Fruit fly (Drosophila melanogaster) Kc167 (cell line): ENCODE results near the gene witty.

Experiments used
- Myc ChIP-seq: fragments of >200 bp; optimal IDR thresholded peaks from 2 replicates; lab custom pipeline; 2017; ENCODE audit warnings: missing external identifiers
- Sin3A ChIP-seq: fragments of >200 bp; optimal IDR thresholded peaks from 2 replicates; lab custom pipeline; 2018; ENCODE audit warnings: missing external identifiers
- h ChIP-seq: fragments of >200 bp; optimal IDR thresholded peaks from 3 replicates; lab custom pipeline; 2018; ENCODE audit warnings: missing external identifiers
- insv ChIP-seq: fragments of >200 bp; optimal IDR thresholded peaks from 3 replicates; lab custom pipeline; 2018; ENCODE audit warnings: missing external identifiers
- psq ChIP-seq: fragments of >200 bp; optimal IDR thresholded peaks from 2 replicates; lab custom pipeline; 2017; ENCODE audit warnings: missing external identifiers
- ttk ChIP-seq: sonication (Bioruptor generic); optimal IDR thresholded peaks from 2 replicates; lab custom pipeline; 2017; ENCODE audit warnings: missing external identifiers

The witty gene

dm6 chr2L:8302766-8303479, 35.2 kb upstream of the witty start, which contains the start of the genes wol and Scgalpha:
wol (minus strand) TSS chr2L:8302985.
Scgalpha (plus strand) TSS chr2L:8303429.
- TF ChIP-seq psq (lab: Kevin White, UChicago) (no peak), Sin3A (lab: Kevin White, UChicago) (no peak), Myc (no peak), insv (lab: Kevin White, UChicago) (no peak), ttk (no peak), h (lab: Kevin White, UChicago) (no peak)

DNA sequence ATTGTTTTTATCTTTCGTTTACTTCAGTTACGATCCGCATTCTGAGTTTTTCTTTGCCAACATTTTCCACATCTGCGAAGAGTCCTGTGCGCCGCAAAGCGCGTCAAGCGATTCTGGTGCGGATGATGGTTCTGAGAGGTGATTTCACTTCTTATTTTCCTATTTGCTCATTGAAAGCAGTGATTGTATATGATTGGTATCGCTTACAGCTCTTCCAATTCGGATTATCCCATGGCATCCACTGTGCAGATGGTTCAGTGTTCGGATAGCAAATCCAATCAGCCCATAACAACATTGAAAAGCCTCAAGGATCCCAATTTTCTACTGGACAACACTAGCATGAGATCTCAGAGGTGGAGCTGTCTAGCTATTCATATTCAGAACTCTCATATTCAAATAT, 33.5 kb upstream of the witty start:
- no peak for TF ChIP-seq h (lab: Kevin White, UChicago)
- no peak for TF ChIP-seq ttk
- no peak for TF ChIP-seq Myc

DNA sequence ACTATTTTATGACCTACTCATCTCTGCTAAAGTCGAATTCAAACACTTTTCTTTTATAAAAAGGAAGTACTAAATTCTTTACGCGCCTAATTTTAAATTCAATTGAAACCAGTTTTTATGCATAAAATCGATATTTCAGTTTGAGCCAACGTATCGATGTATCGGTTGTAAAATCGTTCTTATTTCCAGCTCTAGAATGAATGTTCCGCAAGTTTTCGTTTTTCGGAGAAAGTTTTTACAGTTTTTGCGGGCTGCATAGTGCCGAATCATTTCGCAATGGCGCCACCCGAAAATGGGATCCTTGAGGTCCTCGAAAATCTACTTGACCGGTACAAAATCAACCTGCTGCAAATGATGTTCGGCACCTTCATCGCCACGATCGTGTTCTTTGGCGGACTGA, 32.7 kb upstream of the witty start, which contains the start of gene CG7840:
TSS of gene CG7840 (plus strand) at position 178 of the 400 bp plus-strand sequence.
- TF ChIP-seq insv (lab: Kevin White, UChicago): no peak
- TF ChIP-seq Sin3A (lab: Kevin White, UChicago): no peak
- TF ChIP-seq psq (lab: Kevin White, UChicago): no peak
- TF ChIP-seq ttk: no peak
- TF ChIP-seq Myc: no peak
- TF ChIP-seq h (lab: Kevin White, UChicago): no peak

DNA sequence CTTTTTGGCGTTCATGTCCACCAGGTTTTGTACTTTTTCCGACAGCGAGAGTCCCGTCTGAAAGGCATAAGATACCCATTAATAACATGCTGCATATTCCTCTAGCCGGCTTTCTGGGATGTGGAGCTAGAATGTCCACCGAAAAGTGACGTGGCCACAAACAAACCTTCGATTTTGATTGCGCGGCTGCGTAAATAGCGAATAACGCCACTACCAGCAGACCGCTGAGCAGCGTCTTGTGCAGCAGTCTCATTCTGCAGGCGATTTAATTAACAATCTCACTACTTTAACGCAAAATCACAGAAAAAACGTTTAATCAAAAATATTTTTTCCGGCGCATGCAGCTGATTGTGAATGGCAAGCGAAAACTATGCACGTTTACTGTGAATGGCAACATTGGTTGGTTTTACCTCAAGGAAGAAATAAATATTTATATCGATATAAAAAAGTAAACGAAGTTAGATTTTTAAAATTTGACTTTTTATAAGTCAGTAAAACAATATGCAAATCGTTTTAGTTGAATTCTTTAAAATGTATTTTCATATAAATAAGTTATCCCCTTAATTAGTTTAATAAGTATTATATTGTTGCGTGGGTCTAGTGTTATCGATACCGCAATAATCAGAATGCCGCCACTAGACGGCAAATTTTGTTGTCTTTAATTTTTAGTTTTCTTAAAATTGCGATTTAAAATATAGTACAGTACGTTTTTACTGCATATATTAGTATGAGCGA, 30.1 kb upstream of the witty start, which contains the start of the genes Ostgamma and Mettl14:
TSS of gene Ostgamma (minus strand) at position 376 of the 735 bp plus-strand sequence.
TSS of gene Mettl14 (plus strand) at position 611 of the 735 bp plus-strand sequence.
- TF ChIP-seq Myc (no peak), ttk (no peak), h (lab: Kevin White, UChicago) (no peak), insv (lab: Kevin White, UChicago) (no peak), psq (lab: Kevin White, UChicago) (no peak), Sin3A (lab: Kevin White, UChicago) (no peak)

DNA sequence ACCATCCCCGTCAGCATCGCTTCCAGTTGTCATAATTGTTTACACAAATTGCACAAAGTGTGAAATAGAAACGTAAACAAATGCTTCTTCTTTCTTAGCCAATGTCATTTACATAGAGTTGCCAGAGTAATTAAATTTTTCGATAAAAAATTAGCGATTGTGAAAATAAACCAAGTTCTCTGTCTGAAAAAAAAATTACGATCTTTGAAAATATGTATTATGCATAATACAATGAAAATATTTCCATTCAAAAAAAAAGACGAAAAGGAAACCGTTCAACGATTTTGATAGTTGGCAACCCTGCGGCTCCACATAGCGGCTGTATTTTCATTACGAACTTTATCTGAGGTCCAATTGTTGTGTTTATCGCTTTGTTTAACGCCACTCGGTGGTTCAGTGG, 27.0 kb upstream of the witty start, which contains the start of the genes CG7810 and CG7806:
TSS of gene CG7810 (minus strand) at position 105 of the 400 bp plus-strand sequence.
TSS of gene CG7806 (plus strand) at position 309 of the 400 bp plus-strand sequence.
- TF ChIP-seq Sin3A (lab: Kevin White, UChicago): no peak
- TF ChIP-seq ttk: no peak
- no peak for TF ChIP-seq h (lab: Kevin White, UChicago)

dm6 chr2L:8311741-8312140, 26.3 kb upstream of the witty start:
- no peak for TF ChIP-seq psq (lab: Kevin White, UChicago)
- no peak for TF ChIP-seq h (lab: Kevin White, UChicago)
- TF ChIP-seq ttk: no peak
- no peak for TF ChIP-seq Sin3A (lab: Kevin White, UChicago)
- no peak for TF ChIP-seq Myc
- no peak for TF ChIP-seq insv (lab: Kevin White, UChicago)

- no peak for TF ChIP-seq h (lab: Kevin White, UChicago)
- TF ChIP-seq ttk: no peak
- TF ChIP-seq Myc: no peak
- no peak for TF ChIP-seq insv (lab: Kevin White, UChicago)
- no peak for TF ChIP-seq Sin3A (lab: Kevin White, UChicago)
- TF ChIP-seq psq (lab: Kevin White, UChicago): no peak
Observed at dm6 chr2L:8319858-8320525, 18.1 kb upstream of the witty start, which contains the start of the genes mtsh and strat. mtsh (minus strand) TSS chr2L:8319908. strat (plus strand) TSS chr2L:8320328.

DNA sequence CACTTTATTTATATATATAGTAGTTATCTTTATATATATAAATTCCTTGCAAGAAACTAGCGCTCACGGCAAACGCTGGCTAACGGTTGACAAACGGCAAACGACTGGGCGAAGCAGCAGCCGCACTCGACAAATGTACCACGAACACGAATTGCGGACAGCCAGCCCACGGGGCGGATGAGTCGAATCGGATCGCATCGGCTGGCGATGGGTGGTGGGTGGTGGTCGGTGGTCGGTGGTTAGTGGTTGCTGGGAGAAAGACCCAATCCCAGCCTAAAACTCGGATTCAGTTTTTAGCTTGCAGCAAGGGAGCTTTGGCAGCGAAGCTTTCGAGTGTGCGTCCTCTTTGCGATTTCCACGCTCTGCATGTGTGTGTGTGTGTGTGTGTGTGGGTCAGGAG, 12.9 kb upstream of the witty start, which contains the start of gene CG7781:
TSS of gene CG7781 (minus strand) at position 260 of the 400 bp plus-strand sequence.
- TF ChIP-seq insv (lab: Kevin White, UChicago): no peak

dm6 chr2L:8326414-8327271, 11.4 kb upstream of the witty start:
- TF ChIP-seq Myc: no peak
- no peak for TF ChIP-seq ttk

DNA sequence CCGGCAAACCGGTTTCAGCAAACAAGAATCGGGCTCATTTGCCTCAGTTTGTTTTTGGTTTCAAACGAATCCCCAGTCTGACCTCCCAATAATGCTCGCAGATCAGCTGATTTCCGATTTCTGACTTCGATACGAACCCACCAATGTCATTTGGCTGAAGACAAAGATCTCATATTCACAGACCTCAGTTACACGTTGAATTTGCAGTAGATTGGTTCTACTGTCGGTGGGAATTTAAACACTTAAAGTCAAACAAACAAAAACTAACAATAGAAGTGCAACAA, 10.9 kb upstream of the witty start, which contains the start of gene CG14275:
TSS of gene CG14275 (plus strand) at position 185 of the 284 bp plus-strand sequence.
- TF ChIP-seq Sin3A (lab: Kevin White, UChicago): no peak
- no peak for TF ChIP-seq insv (lab: Kevin White, UChicago)
- TF ChIP-seq ttk: no peak
- no peak for TF ChIP-seq h (lab: Kevin White, UChicago)
- TF ChIP-seq psq (lab: Kevin White, UChicago): no peak
- no peak for TF ChIP-seq Myc

DNA sequence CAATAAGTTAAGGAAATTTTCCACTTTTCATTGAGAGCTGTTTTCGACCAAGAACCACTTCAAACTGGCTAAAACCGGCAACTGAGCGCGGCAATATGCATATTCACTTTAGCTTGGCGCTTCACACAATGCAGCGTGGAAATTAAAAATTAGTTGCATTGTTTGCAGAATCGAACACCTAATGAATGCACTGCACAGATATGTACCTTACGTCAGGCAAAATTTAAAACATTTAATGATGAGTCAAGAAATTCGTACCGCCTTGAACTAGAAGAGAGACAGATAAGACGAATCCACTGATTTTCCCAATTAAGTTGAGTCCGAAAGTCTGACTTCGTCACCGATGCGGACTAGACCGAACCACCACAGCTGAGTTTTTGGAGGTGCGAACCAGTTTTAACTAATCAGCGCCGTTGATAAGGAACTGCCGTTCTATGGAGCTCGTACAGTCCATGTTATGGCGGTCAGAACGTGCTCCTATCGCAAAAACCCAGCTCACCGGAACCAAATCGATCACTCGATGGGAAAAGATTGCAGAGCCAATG, 10.2 kb upstream of the witty start:
- TF ChIP-seq insv (lab: Kevin White, UChicago) (no peak), ttk (no peak), h (lab: Kevin White, UChicago) (no peak), Sin3A (lab: Kevin White, UChicago) (no peak), Myc (no peak), psq (lab: Kevin White, UChicago) (no peak)
